Fruit fly (Drosophila melanogaster): ENCODE data around the gene CG13295.

CG13295 gene

DNA sequence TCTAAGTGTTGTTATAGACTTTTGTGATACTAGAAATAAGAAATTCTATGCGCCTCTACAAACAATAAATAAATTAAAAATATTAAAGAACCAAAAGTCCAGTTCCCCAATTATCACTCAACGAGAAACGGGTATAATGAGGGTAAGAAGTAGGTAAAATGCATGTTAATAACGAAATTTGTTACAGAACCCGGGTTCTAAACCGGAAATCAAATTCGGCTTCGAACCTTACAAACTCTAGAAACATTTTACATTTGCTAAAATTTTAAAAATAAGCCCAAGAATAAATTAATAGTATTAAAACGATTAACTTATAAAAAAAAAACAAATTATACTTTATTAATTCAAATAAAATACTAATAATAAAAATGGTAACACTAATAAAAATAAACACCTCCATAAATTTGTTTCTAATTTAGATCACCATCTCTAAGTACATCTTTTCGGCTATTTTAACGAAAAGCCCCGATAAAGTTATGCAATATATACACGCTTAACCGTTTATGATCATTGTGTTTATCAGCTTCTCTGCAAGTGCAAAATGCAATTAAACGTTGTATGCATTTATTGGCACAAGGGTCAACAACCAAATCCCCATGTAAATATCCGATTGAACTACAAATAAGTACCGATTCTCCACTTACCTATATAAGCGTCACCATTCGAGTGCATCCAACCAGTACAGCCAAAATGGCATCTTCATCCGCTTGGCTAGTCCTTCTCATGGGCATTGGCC lies 3.4 kb downstream of the CG13295 start, which contains the start of gene CG6602 (continued):
- TF ChIP-seq Dip3 (GFP tag; optimal IDR thresholded peaks at IDR 0.05) (peak; percentile 50), dysf (GFP tag; IDR thresholded peaks at IDR 0.05) (peak; percentile 76; the same call in 2 of the 3 replicates), CG9609 (GFP tag; optimal IDR thresholded peaks at IDR 0.05) (peak; percentile 48), scrt (GFP tag; optimal IDR thresholded peaks at IDR 0.05) (peak; percentile 67), CG10959 (GFP tag; IDR thresholded peaks at IDR 0.05) (peak; percentile 16; the same call in 1 of the 2 replicates), CG7372 (GFP tag; IDR thresholded peaks at IDR 0.05) (peak; percentile 80), CG12104 (GFP tag; optimal IDR thresholded peaks at IDR 0.05) (peak; percentile 64), br (optimal IDR thresholded peaks at IDR 0.05) (no peak), MTF-1 (GFP tag; optimal IDR thresholded peaks at IDR 0.05; ENCODE audit: borderline replicate concordance) (peak; percentile 86), hkb (optimal IDR thresholded peaks at IDR 0.05) (no peak), hkb (GFP tag; IDR thresholded peaks at IDR 0.05) (peak; percentile 51), CG7839 (tag; optimal IDR thresholded peaks at IDR 0.05) (peak; percentile 73), lbe (GFP tag; optimal IDR thresholded peaks at IDR 0.05) (peak; percentile 38), kah (GFP tag; optimal IDR thresholded peaks at IDR 0.05) (peak; percentile 26), CG18476 (GFP tag; optimal IDR thresholded peaks at IDR 0.05) (peak; percentile 39), fd102C (GFP tag; optimal IDR thresholded peaks at IDR 0.05) (peak; percentile 10), Doc2 (GFP tag; IDR thresholded peaks at IDR 0.05) (no peak), caup (GFP tag; optimal IDR thresholded peaks at IDR 0.05; ENCODE audit: severe bottlenecking) (peak; percentile 89), CG4617 (GFP tag; optimal IDR thresholded peaks at IDR 0.05; ENCODE audit: borderline replicate concordance) (no peak), grau (tag; optimal IDR thresholded peaks at IDR 0.05) (peak; percentile 48), hbn (GFP tag; IDR thresholded peaks at IDR 0.05; ENCODE audit: partially characterized antibody) (no peak), HLH4C (GFP tag; IDR thresholded peaks at IDR 0.05; ENCODE audit: partially characterized antibody) (no peak), CG12071 (GFP tag; optimal IDR thresholded peaks at IDR 0.05) (peak; percentile 62), bsh (GFP tag; optimal IDR thresholded peaks at IDR 0.05) (peak in 1 of 2 experiments; percentile 49), B-H1 (GFP tag; IDR thresholded peaks at IDR 0.05) (peak; percentile 65), luna (GFP tag; optimal IDR thresholded peaks at IDR 0.05) (peak; percentile 74), Mes4 (GFP tag; optimal IDR thresholded peaks at IDR 0.05) (peak; percentile 17), HmgD (GFP tag; optimal IDR thresholded peaks at IDR 0.05) (no peak), Optix (GFP tag; IDR thresholded peaks at IDR 0.05) (peak; percentile 5; the same call in 1 of the 3 replicates), CG13123 (GFP tag; optimal IDR thresholded peaks at IDR 0.05) (peak; percentile 12), bigmax (GFP tag; optimal IDR thresholded peaks at IDR 0.05) (no peak), toy (GFP tag; IDR thresholded peaks at IDR 0.05) (peak; percentile 42; the same call in 1 of the 2 replicates), E2f1 (GFP tag; IDR thresholded peaks at IDR 0.05) (peak; percentile 74), CG6683 (GFP tag; optimal IDR thresholded peaks at IDR 0.05) (peak; percentile 72), CG1233 (GFP tag; optimal IDR thresholded peaks at IDR 0.05) (peak; percentile 70), fru (optimal IDR thresholded peaks at IDR 0.05) (no peak), CG10209 (GFP tag; optimal IDR thresholded peaks at IDR 0.05) (peak; percentile 73), zfh1 (GFP tag; IDR thresholded peaks at IDR 0.05) (peak; percentile 79), CG11560 (tag; IDR thresholded peaks at IDR 0.05) (no peak; the same call in 2 of the 3 replicates), CG14965 (GFP tag; optimal IDR thresholded peaks at IDR 0.05; ENCODE audit: borderline replicate concordance) (no peak), Hr51 (GFP tag; optimal IDR thresholded peaks at IDR 0.05) (peak; percentile 12 to 18), vnd (GFP tag; IDR thresholded peaks at IDR 0.05; ENCODE audit: partially characterized antibody) (no peak), CG3838 (GFP tag; optimal IDR thresholded peaks at IDR 0.05) (no peak), nmo (GFP tag; optimal IDR thresholded peaks at IDR 0.05) (peak; percentile 61), CG1792 (GFP tag; optimal IDR thresholded peaks at IDR 0.05) (peak; percentile 39), CG15479 (GFP tag; optimal IDR thresholded peaks at IDR 0.05) (no peak), Med (GFP tag) (peak; percentile 92), psq (GFP tag; optimal IDR thresholded peaks at IDR 0.05) (no peak), Elba2 (GFP tag; optimal IDR thresholded peaks at IDR 0.05) (no peak)
